Fruit fly (Drosophila melanogaster) whole organism: Measurements from ENCODE around the gene CG31121.

ENCODE experiments used
- CG8478 ChIP-seq: fragments of >200 bp; optimal IDR thresholded peaks from 2 replicates; lab custom pipeline; 2018; ENCODE audit warnings: inconsistent platforms
- Dll ChIP-seq: fragments of >200 bp; optimal IDR thresholded peaks from 2 replicates; lab custom pipeline; 2017
- EcR ChIP-seq, 2 experiments: fragments of >200 bp; optimal IDR thresholded peaks; 2 replicates each; lab custom pipeline; 2017; ENCODE audit warnings: missing biosample characterization in 2 of 2, missing genetic modification characterization in 2 of 2, missing genetic modification reagents in 2 of 2
- pan ChIP-seq: fragments of >200 bp; optimal IDR thresholded peaks from 2 replicates; lab custom pipeline; 2017
- psq ChIP-seq: fragments of >200 bp; optimal IDR thresholded peaks from 2 replicates; lab custom pipeline; 2017
- usp ChIP-seq: fragments of >200 bp; optimal IDR thresholded peaks from 2 replicates; lab custom pipeline; 2017; ENCODE audit warnings: missing biosample characterization, missing genetic modification characterization, mixed read lengths

CG31121 gene

DNA sequence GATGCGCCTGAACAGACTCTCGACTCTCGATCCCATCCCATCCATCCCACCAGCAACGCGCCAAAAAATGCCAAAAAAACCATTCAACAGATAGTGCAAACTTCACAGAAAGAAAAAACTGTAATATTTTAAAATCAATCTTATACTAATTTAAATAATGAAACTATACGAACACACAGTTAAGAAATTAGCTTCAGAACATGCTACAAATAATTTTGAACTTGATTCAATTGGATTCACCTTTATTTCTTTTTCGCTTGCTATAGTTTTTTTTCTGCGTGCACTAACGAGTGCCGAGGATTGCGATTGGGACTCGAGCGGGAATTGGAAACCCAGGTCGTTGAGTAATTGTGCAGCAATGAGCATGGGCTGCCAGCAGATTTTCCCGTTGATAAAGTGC is 13.6 kb upstream of the CG31121 start:
- no peak for TF ChIP-seq psq (lab: Kevin White, UChicago)
- TF ChIP-seq EcR (GFP tag; optimal IDR thresholded peaks at IDR 0.05; lab: Kevin White, UChicago): no peak
- TF ChIP-seq usp (GFP tag; lab: Kevin White, UChicago): no peak
- TF ChIP-seq pan (lab: Kevin White, UChicago): no peak
- TF ChIP-seq CG8478: no peak
- TF ChIP-seq Dll (lab: Kevin White, UChicago): no peak

DNA sequence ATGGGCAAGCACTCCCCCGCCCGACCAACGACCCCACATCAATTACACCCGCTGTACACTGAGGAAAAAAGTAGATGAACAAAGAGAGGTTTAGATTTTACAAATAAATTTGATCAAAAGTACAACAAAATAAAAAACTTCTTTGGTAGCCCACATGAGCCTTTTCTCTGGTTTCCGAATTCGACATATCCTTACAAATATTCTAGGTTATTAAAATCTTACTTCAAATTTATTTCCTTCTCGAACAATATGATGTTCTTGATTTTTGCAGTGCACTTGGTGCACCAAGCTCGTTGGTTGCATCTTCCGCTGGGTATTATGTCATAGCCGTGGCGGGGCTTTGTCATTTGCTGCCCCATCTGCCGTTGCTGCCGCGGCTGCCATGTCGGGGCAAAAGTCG is 12.2 kb upstream of the CG31121 start:
- no peak for TF ChIP-seq EcR (GFP tag; optimal IDR thresholded peaks at IDR 0.05; lab: Kevin White, UChicago)
- TF ChIP-seq usp (GFP tag; lab: Kevin White, UChicago): no peak
- no peak for TF ChIP-seq CG8478
- TF ChIP-seq psq (lab: Kevin White, UChicago): no peak
- TF ChIP-seq Dll (lab: Kevin White, UChicago): no peak
- TF ChIP-seq pan (lab: Kevin White, UChicago): no peak

DNA sequence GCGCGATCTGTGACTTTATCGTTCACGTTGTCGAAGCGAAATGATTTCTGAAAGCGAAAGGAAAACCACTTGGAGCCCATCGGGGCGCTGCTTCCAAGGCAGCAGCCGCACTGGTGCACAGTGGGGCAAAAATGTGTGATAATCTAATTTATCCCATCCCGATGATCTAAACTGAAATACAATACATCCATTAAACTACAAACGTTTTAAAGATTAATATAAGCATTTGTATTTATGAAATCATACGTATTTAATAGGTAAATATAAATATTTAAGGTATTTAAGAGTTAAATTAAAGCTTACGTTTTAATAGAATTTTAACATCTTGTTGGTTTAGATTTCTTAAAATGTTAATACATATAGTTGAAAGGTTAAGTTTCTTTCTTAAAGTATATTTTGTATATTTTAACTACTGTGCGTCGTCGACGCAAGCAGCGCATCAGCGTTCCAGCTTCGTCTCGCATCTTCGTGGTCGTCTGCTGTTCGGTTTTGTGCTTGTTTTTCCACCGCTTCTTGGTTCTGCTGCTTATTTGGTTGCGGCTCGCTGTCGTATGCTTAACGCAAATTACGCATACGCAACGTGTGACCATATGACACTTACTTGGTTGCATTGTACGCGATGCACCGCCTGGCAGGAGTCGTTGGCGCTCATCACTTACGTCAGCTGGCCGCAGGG is 11.7 kb upstream of the CG31121 start, which contains the start of gene CG13643:
TSS of gene CG13643 (minus strand) at position 46 of the 676 bp plus-strand sequence.
- no peak for TF ChIP-seq usp (GFP tag; lab: Kevin White, UChicago)
- TF ChIP-seq Dll (lab: Kevin White, UChicago): no peak

dm6 chr3R:24900816-24901215 is 6.4 kb upstream of the CG31121 start, which contains the start of gene CG10845:
Gene CG10845 (plus strand): TSS chr3R:24901116.
- TF ChIP-seq psq (lab: Kevin White, UChicago) (no peak), Dll (lab: Kevin White, UChicago) (no peak), EcR (GFP tag; optimal IDR thresholded peaks at IDR 0.05; lab: Kevin White, UChicago) (no peak), pan (lab: Kevin White, UChicago) (no peak), usp (GFP tag; lab: Kevin White, UChicago) (no peak), CG8478 (no peak)

dm6 chr3R:24893320-24893955 is 967 bp downstream of the CG31121 start:
- peak in 1 of 2 experiments; percentile 86 for TF ChIP-seq EcR (GFP tag; optimal IDR thresholded peaks at IDR 0.05; lab: Kevin White, UChicago)
- no peak for TF ChIP-seq pan (lab: Kevin White, UChicago)
- TF ChIP-seq psq (lab: Kevin White, UChicago): no peak

DNA sequence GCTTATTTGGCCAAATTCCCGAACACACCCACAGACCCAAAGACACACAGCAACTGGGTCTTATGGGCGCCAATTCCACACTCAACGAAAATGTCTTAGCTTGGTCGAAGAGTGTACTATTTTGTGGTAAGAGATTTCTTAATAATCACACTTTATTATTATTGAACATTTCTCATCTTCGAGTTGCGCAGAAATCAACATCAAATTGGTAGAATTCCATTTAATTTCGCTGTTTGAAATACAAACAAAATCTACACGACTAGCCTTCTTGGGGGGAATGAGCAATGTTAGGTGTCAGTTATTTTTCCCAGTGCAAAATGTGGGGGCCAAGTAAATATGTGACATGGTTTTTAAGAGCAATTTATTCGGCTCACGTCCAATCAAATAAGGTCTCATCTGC is 3.5 kb downstream of the CG31121 start:
- TF ChIP-seq pan (lab: Kevin White, UChicago) (no peak), CG8478 (no peak)

DNA sequence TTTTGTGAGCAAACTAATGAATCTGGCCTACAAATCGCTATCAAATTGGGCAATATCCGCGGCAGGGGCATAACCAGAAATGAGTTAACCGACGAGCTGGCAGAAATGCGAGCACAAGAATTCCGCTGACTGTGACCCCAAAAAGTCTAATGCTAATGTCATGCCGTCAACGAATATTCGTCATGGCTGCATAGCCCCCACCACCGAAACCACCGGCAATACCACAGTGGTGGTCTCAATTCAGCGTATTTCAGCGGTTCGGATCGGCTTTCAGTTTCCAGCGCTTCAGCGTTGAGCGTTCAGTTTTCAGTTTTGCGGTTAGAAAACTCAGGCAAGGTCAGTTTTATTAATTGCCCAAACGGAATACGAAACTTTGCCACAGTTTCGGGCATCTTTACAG is 4.2 kb downstream of the CG31121 start:
- TF ChIP-seq Dll (lab: Kevin White, UChicago) (no peak), psq (lab: Kevin White, UChicago) (no peak), usp (GFP tag; lab: Kevin White, UChicago) (no peak), CG8478 (no peak), pan (lab: Kevin White, UChicago) (no peak), EcR (GFP tag; optimal IDR thresholded peaks at IDR 0.05; lab: Kevin White, UChicago) (no peak)

DNA sequence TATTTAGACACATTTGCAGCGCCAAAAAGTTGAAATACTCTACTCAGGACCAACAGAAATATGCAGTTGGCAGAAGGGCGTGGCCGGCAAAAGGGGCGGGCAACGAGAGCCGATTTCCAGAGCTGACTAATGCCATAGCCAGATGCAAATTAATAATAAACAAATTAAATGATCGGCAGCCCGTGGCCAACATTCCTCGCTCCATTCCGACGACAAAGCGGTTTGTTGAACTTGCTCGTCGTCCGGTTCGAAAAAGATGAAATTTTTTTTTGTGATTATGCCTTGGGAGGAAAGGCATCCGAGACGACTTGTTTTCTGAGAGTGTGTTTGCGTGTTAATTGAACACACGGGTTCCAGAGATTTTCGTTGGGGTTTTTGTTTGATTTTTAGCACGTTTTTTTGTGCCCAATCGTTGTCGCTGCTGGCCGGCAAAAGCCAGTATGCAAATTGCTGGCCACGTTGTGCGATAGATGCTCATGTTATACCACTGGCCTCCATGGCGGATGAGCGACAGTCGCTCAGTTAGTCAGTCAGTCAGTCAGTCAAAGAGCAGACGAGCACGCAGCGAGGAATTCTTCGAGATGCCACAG is 5.0 kb downstream of the CG31121 start:
- TF ChIP-seq psq (lab: Kevin White, UChicago) (no peak), Dll (lab: Kevin White, UChicago) (no peak), EcR (GFP tag; optimal IDR thresholded peaks at IDR 0.05; lab: Kevin White, UChicago) (no peak)

- TF ChIP-seq psq (lab: Kevin White, UChicago) (no peak), pan (lab: Kevin White, UChicago) (no peak), usp (GFP tag; lab: Kevin White, UChicago) (no peak), CG8478 (no peak), Dll (lab: Kevin White, UChicago) (no peak), EcR (GFP tag; optimal IDR thresholded peaks at IDR 0.05; lab: Kevin White, UChicago) (no peak)
Observed at dm6 chr3R:24888418-24888817, 6.0 kb downstream of the CG31121 start.

dm6 chr3R:24886470-24886869 is 7.9 kb downstream of the CG31121 start:
- TF ChIP-seq EcR (GFP tag; optimal IDR thresholded peaks at IDR 0.05; lab: Kevin White, UChicago) (no peak), usp (GFP tag; lab: Kevin White, UChicago) (no peak), psq (lab: Kevin White, UChicago) (no peak), pan (lab: Kevin White, UChicago) (no peak), CG8478 (no peak), Dll (lab: Kevin White, UChicago) (no peak)

DNA sequence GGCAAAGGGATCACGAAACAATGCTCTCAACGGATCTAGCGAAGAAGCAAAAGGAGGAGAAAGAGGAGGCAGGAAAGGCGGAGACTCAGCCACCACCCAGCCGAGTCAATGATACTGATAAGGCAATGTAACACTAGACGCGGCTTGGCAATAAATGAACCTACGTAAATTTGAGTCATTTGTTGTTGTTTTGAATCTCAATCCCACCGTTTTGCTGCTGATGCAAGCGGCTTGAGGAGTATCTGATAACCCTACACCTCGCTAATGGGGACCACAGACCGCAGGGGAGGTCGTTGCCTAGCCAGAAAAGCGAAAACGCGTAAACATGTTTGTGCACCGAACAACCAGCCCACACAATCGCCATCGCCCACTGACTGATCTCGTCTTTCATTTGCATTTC is 15.8 kb downstream of the CG31121 start:
- TF ChIP-seq pan (lab: Kevin White, UChicago): no peak
- TF ChIP-seq EcR (GFP tag; optimal IDR thresholded peaks at IDR 0.05; lab: Kevin White, UChicago): no peak
- no peak for TF ChIP-seq usp (GFP tag; lab: Kevin White, UChicago)
- TF ChIP-seq CG8478: no peak
- TF ChIP-seq Dll (lab: Kevin White, UChicago): no peak
- no peak for TF ChIP-seq psq (lab: Kevin White, UChicago)

DNA sequence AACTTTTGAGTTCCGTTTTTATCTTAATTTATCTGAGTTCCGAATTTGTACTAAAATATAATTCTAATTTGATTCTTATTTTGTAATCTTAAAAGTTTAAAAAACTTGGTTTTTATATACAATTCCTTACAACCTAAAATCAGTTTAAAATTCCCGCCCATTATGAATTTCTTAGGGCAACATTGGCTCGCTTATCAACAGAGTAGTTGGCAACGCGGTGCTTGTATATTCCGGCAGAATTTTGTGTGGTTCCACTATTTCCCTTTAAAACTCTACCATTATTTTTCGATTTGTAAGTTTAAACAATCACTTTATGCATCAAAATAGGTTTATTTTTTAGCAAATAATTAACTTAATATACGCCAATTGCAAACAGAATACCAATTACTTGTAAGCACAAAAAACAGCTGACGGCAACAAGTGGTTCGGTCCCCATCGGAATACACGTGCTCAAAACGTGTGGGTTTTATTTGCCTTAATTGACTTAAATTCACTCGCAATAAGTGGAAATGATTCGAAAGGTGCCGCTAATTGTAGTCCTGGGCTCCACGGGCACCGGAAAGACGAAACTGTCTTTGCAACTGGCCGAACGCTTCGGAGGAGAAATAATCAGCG is 17.5 kb downstream of the CG31121 start, which contains the start of the genes CG11089 and CG31381:
TSS of gene CG11089 (plus strand) at position 203 of the 615 bp plus-strand sequence.
TSS of gene CG31381 (plus strand) at position 203 of the 615 bp plus-strand sequence.
- TF ChIP-seq EcR (GFP tag; optimal IDR thresholded peaks at IDR 0.05; lab: Kevin White, UChicago): no peak
- no peak for TF ChIP-seq psq (lab: Kevin White, UChicago)
- no peak for TF ChIP-seq pan (lab: Kevin White, UChicago)
